Fruit fly (Drosophila melanogaster) whole organism, wandering third instar larva: Measurements from ENCODE around the gene CG7332.

Experiments
- Abd-B ChIP-seq: fragments of >200 bp; optimal IDR thresholded peaks from 2 replicates; lab custom pipeline; 2017; ENCODE audit warnings: missing biosample characterization, missing genetic modification characterization
- CG9705 ChIP-seq: fragments of 200-800 bp; sonication (Bioruptor generic); optimal IDR thresholded peaks from 2 replicates; lab custom pipeline; 2018; ENCODE audit warnings: missing biosample characterization, mild to moderate bottlenecking, missing genetic modification characterization
- Myc ChIP-seq: fragments of >200 bp; optimal IDR thresholded peaks from 2 replicates; lab custom pipeline; 2017
- Sp1 ChIP-seq: fragments of 200-800 bp; sonication (Bioruptor generic); optimal IDR thresholded peaks from 3 replicates; lab custom pipeline; 2019; ENCODE audit warnings: missing biosample characterization, mild to moderate bottlenecking, missing genetic modification characterization, moderate library complexity
- brk ChIP-seq: fragments of 200-800 bp; sonication (Bioruptor generic); optimal IDR thresholded peaks from 2 replicates; lab custom pipeline; 2016; ENCODE audit warnings: missing biosample characterization, mild to moderate bottlenecking, missing genetic modification characterization
- h ChIP-seq: fragments of 200-800 bp; sonication (Bioruptor generic); optimal IDR thresholded peaks from 3 replicates; lab custom pipeline; 2016; ENCODE audit warnings: missing biosample characterization, mild to moderate bottlenecking, missing genetic modification characterization
- sage ChIP-seq: fragments of 200-800 bp; sonication (Bioruptor generic); optimal IDR thresholded peaks from 2 replicates; lab custom pipeline; 2016; ENCODE audit warnings: missing biosample characterization, mild to moderate bottlenecking, missing genetic modification characterization

dm6 chrX:18900958-18901357 lies 16.6 kb downstream of the CG7332 start:
- TF ChIP-seq Myc (lab: Kevin White, UChicago), result no peak
- TF ChIP-seq Sp1 (GFP tag; lab: Kevin White, UChicago), result no peak
- TF ChIP-seq Abd-B (GFP tag; lab: Kevin White, UChicago), result no peak
- TF ChIP-seq sage (GFP tag; lab: Kevin White, UChicago), result no peak
- TF ChIP-seq CG9705 (GFP tag; lab: Kevin White, UChicago), result no peak
- TF ChIP-seq brk (GFP tag; lab: Kevin White, UChicago), result no peak
- no peak for TF ChIP-seq h (GFP tag; lab: Kevin White, UChicago)
